Worm (Caenorhabditis elegans) whole organism, L4 larva: ENCODE measurements around the gene sri-65.

Experiments used
- aly-2 ChIP-seq: sonication (generic microtip); optimal IDR thresholded peaks from 2 replicates; lab custom pipeline; 2018; ENCODE audit warnings: missing biosample characterization, missing genetic modification characterization
- ama-1 ChIP-seq: fragments of 150-350 bp; optimal IDR thresholded peaks from 2 replicates; lab custom pipeline; 2014; ENCODE audit warnings: inconsistent platforms, mixed read lengths
- daf-12 ChIP-seq: fragments of 150-350 bp; optimal IDR thresholded peaks from 2 replicates; lab custom pipeline; 2014; ENCODE audit warnings: missing biosample characterization, missing genetic modification reagents, missing genetic modification characterization
- mdt-29 ChIP-seq: fragments of 200-800 bp; sonication (Bioruptor generic); IDR thresholded peaks from 2 replicates; pipeline ENCODE4 v1.3.6; 2022; ENCODE audit warnings: missing genetic modification reagents, missing genetic modification characterization, missing compliant biosample characterization

DNA sequence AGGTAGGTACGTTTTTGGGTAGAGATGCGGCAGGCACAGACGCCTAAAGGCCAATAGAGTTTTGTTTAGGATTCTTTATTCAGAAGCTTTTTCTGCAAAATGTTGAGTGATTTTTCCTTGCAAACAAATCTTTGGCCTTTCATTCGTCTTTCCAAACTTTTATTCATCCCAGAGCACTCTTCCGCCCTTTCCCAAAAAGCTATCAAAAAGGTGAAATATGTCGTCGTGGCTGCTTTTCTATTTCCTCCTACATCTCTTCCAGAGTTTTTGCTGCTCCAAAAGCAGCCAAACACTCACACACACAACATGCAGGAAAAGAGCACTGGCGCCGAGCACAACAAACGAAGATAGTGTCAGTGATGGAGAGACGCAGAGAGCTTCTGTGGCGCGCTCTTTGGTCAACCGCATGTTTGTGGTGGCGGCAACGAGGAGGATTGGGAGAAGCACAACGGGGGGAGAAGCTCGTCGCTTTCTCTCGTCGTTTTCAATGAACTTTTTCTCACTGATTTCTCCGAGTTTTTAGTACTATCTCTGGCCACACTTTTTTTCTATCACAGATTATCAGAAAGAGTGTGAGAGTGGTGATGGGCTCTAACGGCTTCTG is 37.3 kb downstream of the sri-65 start:
- TF ChIP-seq daf-12 (tag; lab: Kevin White, UChicago) (no peak), mdt-29 (GFP tag; lab: Robert Waterston, UW) (no peak), aly-2 (tag; lab: Kevin White, UChicago) (no peak), ama-1 (lab: Kevin White, UChicago) (no peak)
